Worm (Caenorhabditis elegans): ENCODE results near the gene C44B11.4.

DNA sequence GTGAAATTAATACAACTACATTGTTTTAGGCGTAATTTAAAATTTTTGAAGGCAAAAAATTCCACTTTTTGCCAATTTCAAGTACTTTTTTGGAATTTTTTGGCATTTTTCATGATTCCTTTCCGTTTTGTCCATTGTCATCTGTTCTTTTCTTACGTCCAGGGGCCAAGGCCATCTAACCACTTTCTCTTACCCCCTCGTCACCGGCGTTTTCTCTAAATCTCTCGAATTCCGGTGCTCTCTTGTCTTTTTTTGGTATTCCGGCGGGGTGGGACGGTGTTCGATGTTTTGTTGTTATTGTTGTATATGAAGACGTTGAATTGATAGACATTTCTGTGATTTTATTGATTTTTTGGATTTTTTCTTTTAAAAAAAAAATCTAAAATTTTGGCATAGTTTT is 18.0 kb upstream of the C44B11.4 start:
- TF ChIP-seq T22C8.4 (GFP tag; IDR thresholded peaks at IDR 0.05) (no peak), tab-1 (GFP tag; IDR thresholded peaks at IDR 0.05) (no peak), klf-2 (GFP tag; conservative IDR thresholded peaks at IDR 0.05) (no peak), flt-1 (GFP tag; IDR thresholded peaks at IDR 0.05) (no peak), ztf-29 (GFP tag; IDR thresholded peaks at IDR 0.05) (no peak), med-1 (GFP tag; optimal IDR thresholded peaks at IDR 0.05; ENCODE audit: insufficient read depth) (no peak)
